Worm (Caenorhabditis elegans): ENCODE data around the gene Y53F4B.24.

Y53F4B.24 gene

ce11 chrII:15119537-15120360, 14.5 kb downstream of the Y53F4B.24 start, which contains the start of gene arp-1 (continued):
- TF ChIP-seq hmg-20 (GFP tag; IDR thresholded peaks at IDR 0.05) (no peak), fkh-3 (tag; optimal IDR thresholded peaks at IDR 0.05) (no peak), tbp1 (GFP tag; optimal IDR thresholded peaks at IDR 0.05) (no peak), lsl-1 (GFP tag; optimal IDR thresholded peaks at IDR 0.05) (peak; percentile 38), egl-18 (GFP tag; IDR thresholded peaks at IDR 0.05) (no peak), rcor-1 (GFP tag; IDR thresholded peaks at IDR 0.05) (no peak), cebp-1 (GFP tag; IDR thresholded peaks at IDR 0.05) (peak; percentile 98), cebp-1 (tag; optimal IDR thresholded peaks at IDR 0.05) (peak; percentile 99), hmg-1.2 (GFP tag; IDR thresholded peaks at IDR 0.05) (peak; percentile 37; the same call in 1 of the 2 replicates), snpc-4 (GFP tag; optimal IDR thresholded peaks at IDR 0.05) (no peak), snpc-4 (tag; optimal IDR thresholded peaks at IDR 0.05) (peak in 3 of 4 experiments; percentile 4 to 59 (median 10)), sptf-2 (GFP tag; optimal IDR thresholded peaks at IDR 0.05) (peak; percentile 10), dox-1 (GFP tag; IDR thresholded peaks at IDR 0.05) (no peak), attf-5 (GFP tag; optimal IDR thresholded peaks at IDR 0.05) (peak; percentile 77), ZK185.1 (tag; optimal IDR thresholded peaks at IDR 0.05; ENCODE audit: poor library complexity, severe bottlenecking) (no peak)

- TF ChIP-seq F33H1.4 (GFP tag; IDR thresholded peaks at IDR 0.05): no peak
- no peak for TF ChIP-seq mxl-1 (tag; optimal IDR thresholded peaks at IDR 0.05)
- peak; percentile 64 for TF ChIP-seq nhr-80 (tag; optimal IDR thresholded peaks at IDR 0.05)
- no peak for TF ChIP-seq cebp-1 (GFP tag; IDR thresholded peaks at IDR 0.05)
- TF ChIP-seq cebp-1 (tag; optimal IDR thresholded peaks at IDR 0.05): peak; percentile 36
- TF ChIP-seq dox-1 (GFP tag; IDR thresholded peaks at IDR 0.05): 0 out of 2 replicates have a peak, but pooled peaks have one; percentile 22
Measured at ce11 chrII:15111352-15111751, 22.9 kb downstream of the Y53F4B.24 start.

ce11 chrII:15109844-15110243, 24.4 kb downstream of the Y53F4B.24 start, which contains the start of gene Y53F4B.39:
Y53F4B.39 (plus strand) TSS chrII:15110144.
- TF ChIP-seq Y53G8AR.9 (GFP tag; conservative IDR thresholded peaks at IDR 0.05): no peak

- TF ChIP-seq zfh-2 (GFP tag; conservative IDR thresholded peaks at IDR 0.05): no peak
- TF ChIP-seq F37B4.10 (GFP tag; IDR thresholded peaks at IDR 0.05): 0 out of 2 replicates have a peak, but pooled peaks have one; percentile 42
Measured at ce11 chrII:15107184-15107583, 27.0 kb downstream of the Y53F4B.24 start.

- 0 out of 2 replicates have a peak, but pooled peaks have one; percentile 39 for TF ChIP-seq bed-2 (GFP tag; IDR thresholded peaks at IDR 0.05)
Measured at ce11 chrII:15096328-15096727, 37.9 kb downstream of the Y53F4B.24 start.

ce11 chrII:15089896-15090230, 44.4 kb downstream of the Y53F4B.24 start, which contains the start of gene Y53F4B.21:
Y53F4B.21 (plus strand) TSS chrII:15090180.
- TF ChIP-seq athp-1 (tag; optimal IDR thresholded peaks at IDR 0.05) (no peak), lsl-1 (GFP tag; optimal IDR thresholded peaks at IDR 0.05) (no peak), repo-1 (tag; optimal IDR thresholded peaks at IDR 0.05) (no peak), ceh-79 (tag; optimal IDR thresholded peaks at IDR 0.05) (no peak), attf-3 (GFP tag; conservative IDR thresholded peaks at IDR 0.05) (peak; percentile 84)

Data from whole organism, young adult.